Fruit fly (Drosophila melanogaster): ENCODE results near the gene Or98b.

Or98b gene

dm6 chr3R:28326150-28326965 is 25.7 kb upstream of the Or98b start (continued):
- TF ChIP-seq her (GFP tag; optimal IDR thresholded peaks at IDR 0.05) (peak; percentile 99), CG11456 (GFP tag; IDR thresholded peaks at IDR 0.05) (no peak), bowl (GFP tag; IDR thresholded peaks at IDR 0.05) (no peak), zfh2 (GFP tag; optimal IDR thresholded peaks at IDR 0.05) (peak; percentile 100), Sox102F (GFP tag; optimal IDR thresholded peaks at IDR 0.05) (peak; percentile 99), corto (GFP tag; optimal IDR thresholded peaks at IDR 0.05) (peak; percentile 99), CG18011 (GFP tag; optimal IDR thresholded peaks at IDR 0.05) (peak; percentile 94), CG16815 (GFP tag; optimal IDR thresholded peaks at IDR 0.05) (peak; percentile 99), CG33557 (GFP tag; optimal IDR thresholded peaks at IDR 0.05) (peak; percentile 97), knrl (GFP tag; IDR thresholded peaks at IDR 0.05; ENCODE audit: partially characterized antibody) (no peak), Gsc (GFP tag; IDR thresholded peaks at IDR 0.05) (no peak), BEAF-32 (GFP tag; optimal IDR thresholded peaks at IDR 0.05) (peak; percentile 38), pho (GFP tag; optimal IDR thresholded peaks at IDR 0.05) (peak; percentile 100), dmrt11E (tag; optimal IDR thresholded peaks at IDR 0.05) (peak; percentile 99), Atf-2 (GFP tag; optimal IDR thresholded peaks at IDR 0.05) (peak; percentile 100), trh (GFP tag; optimal IDR thresholded peaks at IDR 0.05) (peak; percentile 99), CG10321 (GFP tag; IDR thresholded peaks at IDR 0.05) (no peak), odd (GFP tag; optimal IDR thresholded peaks at IDR 0.05) (peak; percentile 99), so (GFP tag; IDR thresholded peaks at IDR 0.05) (no peak), dan (GFP tag; IDR thresholded peaks at IDR 0.05) (no peak), ERR (GFP tag; optimal IDR thresholded peaks at IDR 0.05) (peak; percentile 99), Jarid2 (GFP tag; optimal IDR thresholded peaks at IDR 0.05) (peak; percentile 88), Meics (GFP tag; optimal IDR thresholded peaks at IDR 0.05) (peak; percentile 99), Sry-β (GFP tag; optimal IDR thresholded peaks at IDR 0.05) (peak; percentile 74), Hr51 (GFP tag; optimal IDR thresholded peaks at IDR 0.05) (peak; percentile 99 to 100), ash1 (GFP tag; optimal IDR thresholded peaks at IDR 0.05) (peak; percentile 98), cwo (GFP tag; optimal IDR thresholded peaks at IDR 0.05) (peak; percentile 99), wdn (GFP tag; IDR thresholded peaks at IDR 0.05) (no peak), ham (GFP tag; IDR thresholded peaks at IDR 0.05) (no peak), pita (GFP tag; optimal IDR thresholded peaks at IDR 0.05) (no peak), gfzf (GFP tag; optimal IDR thresholded peaks at IDR 0.05) (peak; percentile 46), MTF-1 (GFP tag; optimal IDR thresholded peaks at IDR 0.05; ENCODE audit: borderline replicate concordance) (peak; percentile 98), CG2678 (tag; optimal IDR thresholded peaks at IDR 0.05) (peak; percentile 99), pzg (GFP tag; optimal IDR thresholded peaks at IDR 0.05) (peak; percentile 44), lola (GFP tag; optimal IDR thresholded peaks at IDR 0.05) (peak in 1 of 3 experiments; percentile 99), gcm (GFP tag; optimal IDR thresholded peaks at IDR 0.05) (peak; percentile 99), CG11093 (GFP tag; IDR thresholded peaks at IDR 0.05) (peak; percentile 99), Fer1 (GFP tag; optimal IDR thresholded peaks at IDR 0.05) (peak; percentile 100), grn (GFP tag; optimal IDR thresholded peaks at IDR 0.05) (peak; percentile 91), wor (GFP tag; IDR thresholded peaks at IDR 0.05) (no peak), CG12219 (GFP tag; optimal IDR thresholded peaks at IDR 0.05) (peak; percentile 99), D19B (GFP tag; optimal IDR thresholded peaks at IDR 0.05) (peak; percentile 97), D19A (tag; optimal IDR thresholded peaks at IDR 0.05) (peak; percentile 97), Mrtf (GFP tag; IDR thresholded peaks at IDR 0.05) (no peak), CG16863 (GFP tag; optimal IDR thresholded peaks at IDR 0.05) (peak; percentile 100), disco-r (GFP tag; optimal IDR thresholded peaks at IDR 0.05) (peak; percentile 99), Hsf (GFP tag; optimal IDR thresholded peaks at IDR 0.05) (peak; percentile 100), CG4854 (GFP tag; optimal IDR thresholded peaks at IDR 0.05) (peak; percentile 99)
